Worm (Caenorhabditis elegans) whole organism, late embryonic: ENCODE data around the gene T24H10.5.

Experiments used
- C08G9.2 ChIP-seq: sonication (generic microtip); optimal IDR thresholded peaks from 2 replicates; lab custom pipeline; 2016; ENCODE audit warnings: mild to moderate bottlenecking, missing genetic modification characterization, moderate library complexity, missing compliant biosample characterization
- F13H6.1 ChIP-seq: sonication (generic microtip); optimal IDR thresholded peaks from 2 replicates; lab custom pipeline; 2016; ENCODE audit warnings: missing genetic modification characterization, missing compliant biosample characterization
- K02D7.2 ChIP-seq: sonication (generic microtip); optimal IDR thresholded peaks from 2 replicates; lab custom pipeline; 2017; ENCODE audit warnings: mild to moderate bottlenecking, missing genetic modification characterization, missing compliant biosample characterization
- T23F11.4 ChIP-seq: fragments of 200-800 bp; sonication (Bioruptor generic); optimal IDR thresholded peaks from 2 replicates; lab custom pipeline; 2018; ENCODE audit warnings: mild to moderate bottlenecking, missing genetic modification characterization, missing compliant biosample characterization
- ceh-14 ChIP-seq: sonication (generic microtip); optimal IDR thresholded peaks from 2 replicates; lab custom pipeline; 2016; ENCODE audit warnings: missing genotype, missing genetic modification characterization, missing compliant biosample characterization
- ceh-18 ChIP-seq: sonication (generic microtip); optimal IDR thresholded peaks from 2 replicates; lab custom pipeline; 2016; ENCODE audit warnings: missing genetic modification characterization, missing compliant biosample characterization
- ceh-19 ChIP-seq: fragments of 200-800 bp; sonication (Bioruptor generic); optimal IDR thresholded peaks from 2 replicates; lab custom pipeline; 2018; ENCODE audit warnings: mild to moderate bottlenecking, missing genetic modification characterization, missing compliant biosample characterization
- ceh-2 ChIP-seq: sonication (generic microtip); optimal IDR thresholded peaks from 2 replicates; lab custom pipeline; 2016; ENCODE audit warnings: missing genotype, missing genetic modification characterization, missing compliant biosample characterization
- ceh-22 ChIP-seq: sonication (generic microtip); optimal IDR thresholded peaks from 2 replicates; lab custom pipeline; 2017; ENCODE audit warnings: missing biosample characterization, missing genetic modification characterization
- ceh-24 ChIP-seq: sonication (generic microtip); optimal IDR thresholded peaks from 2 replicates; lab custom pipeline; 2016; ENCODE audit warnings: mild to moderate bottlenecking, missing genetic modification characterization, missing compliant biosample characterization
- ceh-30 ChIP-seq: fragments of 150-350 bp; optimal IDR thresholded peaks from 2 replicates; lab custom pipeline; 2014; ENCODE audit warnings: missing biosample characterization, missing genetic modification characterization
- ceh-31 ChIP-seq: sonication (generic microtip); optimal IDR thresholded peaks from 2 replicates; lab custom pipeline; 2016; ENCODE audit warnings: missing genetic modification characterization, missing compliant biosample characterization
- ceh-34 ChIP-seq: sonication (generic microtip); optimal IDR thresholded peaks from 2 replicates; lab custom pipeline; 2016; ENCODE audit warnings: mild to moderate bottlenecking, missing genetic modification characterization, missing compliant biosample characterization
- ceh-45 ChIP-seq: fragments of 200-800 bp; sonication (Bioruptor generic); IDR thresholded peaks from 2 replicates; pipeline ENCODE4 v1.3.6; 2022; ENCODE audit warnings: missing genetic modification reagents, missing genetic modification characterization, missing compliant biosample characterization
- ceh-48 ChIP-seq: sonication (generic microtip); optimal IDR thresholded peaks from 2 replicates; lab custom pipeline; 2016; ENCODE audit warnings: missing genetic modification characterization, inconsistent platforms, missing compliant biosample characterization
- ceh-6 ChIP-seq: fragments of 200-800 bp; sonication (Bioruptor generic); optimal IDR thresholded peaks from 2 replicates; lab custom pipeline; 2018; ENCODE audit warnings: mild to moderate bottlenecking, missing genetic modification characterization, missing compliant biosample characterization
- dmd-4 ChIP-seq: sonication (generic microtip); optimal IDR thresholded peaks from 2 replicates; lab custom pipeline; 2016; ENCODE audit warnings: borderline replicate concordance, missing genetic modification characterization, missing compliant biosample characterization
- dve-1 ChIP-seq: sonication (generic microtip); optimal IDR thresholded peaks from 2 replicates; lab custom pipeline; 2017; ENCODE audit warnings: antibody characterized with exemption, mild to moderate bottlenecking, missing genetic modification characterization, missing compliant biosample characterization
- elt-2 ChIP-seq: sonication (generic microtip); optimal IDR thresholded peaks from 2 replicates; lab custom pipeline; 2016; ENCODE audit warnings: missing genetic modification reagents, missing genetic modification characterization, missing compliant biosample characterization
- elt-4 ChIP-seq: sonication (generic microtip); optimal IDR thresholded peaks from 2 replicates; lab custom pipeline; 2016; ENCODE audit warnings: missing genetic modification characterization, missing compliant biosample characterization
- eyg-1 ChIP-seq: sonication (generic microtip); optimal IDR thresholded peaks from 2 replicates; lab custom pipeline; 2016; ENCODE audit warnings: missing genotype, missing genetic modification characterization, missing compliant biosample characterization
- fax-1 ChIP-seq: sonication (generic microtip); optimal IDR thresholded peaks from 2 replicates; lab custom pipeline; 2016; ENCODE audit warnings: missing genotype, missing genetic modification characterization, missing compliant biosample characterization
- fkh-10 ChIP-seq: fragments of 150-350 bp; optimal IDR thresholded peaks from 2 replicates; lab custom pipeline; 2014; ENCODE audit warnings: missing biosample characterization, missing genetic modification reagents, missing genetic modification characterization
- fkh-6 ChIP-seq: sonication (generic microtip); optimal IDR thresholded peaks from 2 replicates; lab custom pipeline; 2016; ENCODE audit warnings: missing genetic modification characterization, missing compliant biosample characterization
- gmeb-2 ChIP-seq: sonication (generic microtip); optimal IDR thresholded peaks from 2 replicates; lab custom pipeline; 2016; ENCODE audit warnings: missing genetic modification characterization, inconsistent platforms, missing compliant biosample characterization
- hlh-13 ChIP-seq: fragments of 200-800 bp; sonication (Bioruptor generic); optimal IDR thresholded peaks from 2 replicates; lab custom pipeline; 2018; ENCODE audit warnings: mild to moderate bottlenecking, missing genetic modification characterization, missing compliant biosample characterization
- hlh-30 ChIP-seq: sonication (generic microtip); optimal IDR thresholded peaks from 2 replicates; lab custom pipeline; 2017; ENCODE audit warnings: antibody characterized with exemption, missing genetic modification characterization, missing compliant biosample characterization; ENCODE audit not compliant: insufficient read depth
- hlh-8 ChIP-seq: sonication (generic microtip); optimal IDR thresholded peaks from 2 replicates; lab custom pipeline; 2016; ENCODE audit warnings: missing genotype, missing genetic modification characterization, missing compliant biosample characterization
- lin-11 ChIP-seq: fragments of 200-800 bp; sonication (Bioruptor generic); optimal IDR thresholded peaks from 2 replicates; lab custom pipeline; 2018; ENCODE audit warnings: mild to moderate bottlenecking, missing genetic modification characterization, missing compliant biosample characterization
- nfya-1 ChIP-seq: sonication (generic microtip); optimal IDR thresholded peaks from 2 replicates; lab custom pipeline; 2017; ENCODE audit warnings: missing genetic modification characterization, mild to moderate bottlenecking, missing compliant biosample characterization, antibody characterized with exemption, moderate library complexity
- nhr-11 ChIP-seq: fragments of 150-350 bp; optimal IDR thresholded peaks from 2 replicates; lab custom pipeline; 2014; ENCODE audit warnings: missing biosample characterization, missing genetic modification characterization
- npax-4 ChIP-seq: sonication (generic microtip); optimal IDR thresholded peaks from 2 replicates; lab custom pipeline; 2016; ENCODE audit warnings: missing genetic modification characterization, missing compliant biosample characterization
- odd-2 ChIP-seq: sonication (generic microtip); optimal IDR thresholded peaks from 2 replicates; lab custom pipeline; 2017; ENCODE audit warnings: antibody characterized with exemption, mild to moderate bottlenecking, missing genetic modification characterization, missing compliant biosample characterization
- pat-9 ChIP-seq: fragments of 200-800 bp; sonication (Bioruptor generic); optimal IDR thresholded peaks from 2 replicates; lab custom pipeline; 2018; ENCODE audit warnings: mild to moderate bottlenecking, missing genetic modification characterization, moderate library complexity, missing compliant biosample characterization
- pax-1 ChIP-seq: fragments of 150-350 bp; optimal IDR thresholded peaks from 2 replicates; lab custom pipeline; 2014; ENCODE audit warnings: missing biosample characterization, missing genetic modification characterization
- pha-4 ChIP-seq: fragments of 150-350 bp; optimal IDR thresholded peaks from 2 replicates; lab custom pipeline; 2018; ENCODE audit warnings: missing biosample characterization, missing genetic modification reagents, missing genetic modification characterization
- pqm-1 ChIP-seq: sonication (generic microtip); optimal IDR thresholded peaks from 2 replicates; lab custom pipeline; 2016; ENCODE audit warnings: missing genetic modification characterization, missing compliant biosample characterization
- pros-1 ChIP-seq: fragments of 150-350 bp; optimal IDR thresholded peaks from 2 replicates; lab custom pipeline; 2014; ENCODE audit warnings: missing biosample characterization, missing genetic modification reagents, missing genetic modification characterization
- ref-2 ChIP-seq: sonication (generic microtip); optimal IDR thresholded peaks from 2 replicates; lab custom pipeline; 2016; ENCODE audit warnings: missing genetic modification characterization, missing compliant biosample characterization
- rnt-1 ChIP-seq: sonication (generic microtip); optimal IDR thresholded peaks from 2 replicates; lab custom pipeline; 2016; ENCODE audit warnings: missing genetic modification characterization, missing compliant biosample characterization
- sox-2 ChIP-seq: fragments of 200-800 bp; sonication (Bioruptor generic); IDR thresholded peaks from 2 replicates; pipeline ENCODE4 v1.3.6; 2022; ENCODE audit warnings: missing genetic modification reagents, missing genetic modification characterization, missing compliant biosample characterization
- syd-9 ChIP-seq: sonication (generic microtip); optimal IDR thresholded peaks from 2 replicates; lab custom pipeline; 2016; ENCODE audit warnings: mild to moderate bottlenecking, missing genetic modification characterization, moderate library complexity, missing compliant biosample characterization
- tbx-2 ChIP-seq: sonication (generic microtip); optimal IDR thresholded peaks from 2 replicates; lab custom pipeline; 2016; ENCODE audit warnings: missing genetic modification characterization, missing compliant biosample characterization
- unc-3 ChIP-seq, 2 experiments: fragments of 200-800 bp in 1 of 2; sonication (Bioruptor generic) in 1 of 2; sonication (generic microtip) in 1 of 2; conservative IDR thresholded peaks in 1 of 2; optimal IDR thresholded peaks in 1 of 2; 2 replicates each; pipeline versions ENCODE4 v1.3.6 to Lab custom; 2016 to 2022; ENCODE audit warnings: missing compliant biosample characterization in 2 of 2, missing genetic modification characterization in 2 of 2, missing genetic modification reagents in 1 of 2
- unc-42 ChIP-seq: sonication (generic microtip); optimal IDR thresholded peaks from 2 replicates; lab custom pipeline; 2016; ENCODE audit warnings: missing genotype, missing genetic modification characterization, missing compliant biosample characterization
- unc-55 ChIP-seq: sonication (generic microtip); optimal IDR thresholded peaks from 2 replicates; lab custom pipeline; 2017; ENCODE audit warnings: missing biosample characterization, missing genetic modification reagents, missing genetic modification characterization
- unc-86 ChIP-seq: sonication (generic microtip); optimal IDR thresholded peaks from 2 replicates; lab custom pipeline; 2016; ENCODE audit warnings: missing genetic modification characterization, missing compliant biosample characterization
- ztf-16 ChIP-seq: sonication (generic microtip); optimal IDR thresholded peaks from 2 replicates; lab custom pipeline; 2017; ENCODE audit warnings: missing genetic modification characterization, missing compliant biosample characterization

Gene T24H10.5

ce11 chrII:9100798-9101197 lies at the start of gene T24H10.5:
T24H10.5 (plus strand) TSS chrII:9101098.
- TF ChIP-seq pax-1 (tag; lab: Kevin White, UChicago) (no peak), pros-1 (tag; lab: Kevin White, UChicago) (no peak), dve-1 (tag; lab: Kevin White, UChicago) (no peak)

- TF ChIP-seq npax-4 (no peak), sox-2 (GFP tag; lab: Robert Waterston, UW) (no peak), hlh-13 (GFP tag; lab: Kevin White, UChicago) (no peak), syd-9 (tag; lab: Kevin White, UChicago) (no peak), pha-4 (no peak)
Observed at ce11 chrII:9053564-9053963, 47.3 kb upstream of the T24H10.5 start, which contains the start of gene T24B8.7. T24B8.7 (minus strand) TSS chrII:9053664.

- TF ChIP-seq elt-4 (tag; lab: Kevin White, UChicago) (no peak), T23F11.4 (no peak), dmd-4 (tag; lab: Kevin White, UChicago) (no peak), pqm-1 (no peak), fkh-10 (GFP tag; lab: Kevin White, UChicago) (no peak), lin-11 (tag; lab: Kevin White, UChicago) (no peak), ztf-16 (tag; lab: Kevin White, UChicago) (peak; percentile 59), ceh-24 (tag; lab: Kevin White, UChicago) (no peak), rnt-1 (tag; lab: Kevin White, UChicago) (peak; percentile 64), sox-2 (GFP tag; lab: Robert Waterston, UW) (no peak), K02D7.2 (tag; lab: Kevin White, UChicago) (no peak), C08G9.2 (tag; lab: Kevin White, UChicago) (peak; percentile 34), ceh-48 (no peak), ceh-2 (tag; lab: Kevin White, UChicago) (peak; percentile 0), nhr-11 (no peak), nfya-1 (peak; percentile 70), ceh-30 (tag; lab: Kevin White, UChicago) (peak; percentile 89), ceh-19 (peak; percentile 9), ceh-6 (no peak), eyg-1 (no peak), unc-42 (tag; lab: Kevin White, UChicago) (peak; percentile 93), unc-3 (GFP tag; conservative IDR thresholded peaks at IDR 0.05; lab: Robert Waterston, UW) (no peak), unc-3 (tag; optimal IDR thresholded peaks at IDR 0.05; lab: Kevin White, UChicago) (peak; percentile 9), hlh-8 (no peak), pha-4 (no peak), dve-1 (tag; lab: Kevin White, UChicago) (peak; percentile 22), ref-2 (tag; lab: Kevin White, UChicago) (peak; percentile 68), ceh-18 (tag; lab: Kevin White, UChicago) (peak; percentile 55), unc-86 (tag; lab: Kevin White, UChicago) (peak; percentile 42), fax-1 (tag; lab: Kevin White, UChicago) (no peak), F13H6.1 (tag; lab: Kevin White, UChicago) (peak; percentile 2), ceh-31 (tag; lab: Kevin White, UChicago) (peak; percentile 60), fkh-6 (tag; lab: Kevin White, UChicago) (no peak), ceh-14 (tag; lab: Kevin White, UChicago) (peak; percentile 54), odd-2 (no peak), gmeb-2 (no peak), ceh-34 (no peak), elt-2 (tag; lab: Kevin White, UChicago) (no peak), pax-1 (tag; lab: Kevin White, UChicago) (peak; percentile 53), unc-55 (GFP tag; lab: Kevin White, UChicago) (peak; percentile 87), ceh-45 (GFP tag; lab: Robert Waterston, UW) (peak; percentile 49; the same call in 1 of the 2 replicates), ceh-22 (tag; lab: Kevin White, UChicago) (no peak), hlh-30 (no peak), pat-9 (tag; lab: Kevin White, UChicago) (peak; percentile 48), tbx-2 (tag; lab: Kevin White, UChicago) (peak; percentile 8)
Observed at ce11 chrII:9054604-9055003, 46.3 kb upstream of the T24H10.5 start, which contains the start of gene chmp-7. chmp-7 (plus strand) TSS chrII:9054972.
